Fruit fly (Drosophila melanogaster) whole organism, embryonic: ENCODE measurements around the gene Cyp4ac1.

Experiments used
- Adf1 ChIP-seq: fragments of 200-800 bp; sonication (Bioruptor generic); IDR thresholded peaks from 2 replicates; pipeline ENCODE4 v1.3.6; 2022; ENCODE audit warnings: missing biosample characterization, missing genetic modification characterization
- Blimp-1 ChIP-seq: fragments of 200-800 bp; sonication (Bioruptor generic); optimal IDR thresholded peaks from 3 replicates; lab custom pipeline; 2018; ENCODE audit warnings: missing biosample characterization, missing genetic modification characterization, mild to moderate bottlenecking, moderate library complexity, missing genetic modification reagents
- CG11504 ChIP-seq: fragments of 200-800 bp; sonication (Bioruptor generic); optimal IDR thresholded peaks from 3 replicates; lab custom pipeline; 2019; ENCODE audit warnings: missing biosample characterization, mild to moderate bottlenecking, missing genetic modification characterization, moderate library complexity
- CG15479 ChIP-seq: fragments of 200-800 bp; sonication (Bioruptor generic); optimal IDR thresholded peaks from 3 replicates; lab custom pipeline; 2019; ENCODE audit warnings: missing biosample characterization, mild to moderate bottlenecking, missing genetic modification characterization, moderate library complexity
- CG1647 ChIP-seq: fragments of 200-800 bp; sonication (Bioruptor generic); optimal IDR thresholded peaks from 3 replicates; lab custom pipeline; 2016; ENCODE audit warnings: missing biosample characterization, missing genetic modification characterization
- CG17802 ChIP-seq: fragments of 200-800 bp; sonication (Bioruptor generic); optimal IDR thresholded peaks from 2 replicates; lab custom pipeline; 2018; ENCODE audit warnings: missing biosample characterization, mild to moderate bottlenecking, missing genetic modification characterization, moderate library complexity
- CG1832 ChIP-seq: fragments of 200-800 bp; sonication (Bioruptor generic); optimal IDR thresholded peaks from 2 replicates; lab custom pipeline; 2017; ENCODE audit warnings: missing biosample characterization, mild to moderate bottlenecking, missing genetic modification characterization, inconsistent platforms
- CG18476 ChIP-seq: fragments of 200-800 bp; sonication (Bioruptor generic); optimal IDR thresholded peaks from 2 replicates; lab custom pipeline; 2016; ENCODE audit warnings: missing biosample characterization, mild to moderate bottlenecking, missing genetic modification characterization
- CG18599 ChIP-seq: fragments of 200-800 bp; sonication (Bioruptor generic); optimal IDR thresholded peaks from 3 replicates; lab custom pipeline; 2017; ENCODE audit warnings: missing biosample characterization, missing genetic modification characterization, mild to moderate bottlenecking, moderate library complexity, missing genetic modification reagents
- CG2875 ChIP-seq: fragments of 200-800 bp; sonication (Bioruptor generic); optimal IDR thresholded peaks from 2 replicates; lab custom pipeline; 2017; ENCODE audit warnings: missing biosample characterization, mild to moderate bottlenecking, missing genetic modification characterization, missing genetic modification reagents
- CG32772 ChIP-seq: fragments of 200-800 bp; sonication (Bioruptor generic); IDR thresholded peaks from 2 replicates; pipeline ENCODE4 v1.3.6; 2022; ENCODE audit warnings: missing biosample characterization, missing genetic modification characterization
- CG5180 ChIP-seq: fragments of 200-800 bp; sonication (Bioruptor generic); optimal IDR thresholded peaks from 3 replicates; lab custom pipeline; 2017; ENCODE audit warnings: missing biosample characterization, missing genetic modification characterization, mild to moderate bottlenecking, moderate library complexity, missing genetic modification reagents
- CG6689 ChIP-seq: fragments of 200-800 bp; sonication (Bioruptor generic); IDR thresholded peaks from 2 replicates; pipeline ENCODE4 v1.3.6; 2022; ENCODE audit warnings: missing biosample characterization, missing genetic modification characterization
- CG7987 ChIP-seq: fragments of 200-800 bp; sonication (Bioruptor generic); optimal IDR thresholded peaks from 2 replicates; lab custom pipeline; 2018; ENCODE audit warnings: missing biosample characterization, mild to moderate bottlenecking, missing genetic modification characterization, moderate library complexity
- CoRest ChIP-seq: fragments of 200-800 bp; sonication (Bioruptor generic); optimal IDR thresholded peaks from 3 replicates; lab custom pipeline; 2018; ENCODE audit warnings: missing biosample characterization, mild to moderate bottlenecking, missing genetic modification characterization, moderate library complexity
- Deaf1 ChIP-seq: fragments of 200-800 bp; optimal IDR thresholded peaks from 3 replicates; lab custom pipeline; 2019; ENCODE audit warnings: missing biosample characterization, mild to moderate bottlenecking, missing genetic modification characterization, moderate library complexity
- Drgx ChIP-seq: fragments of 200-800 bp; sonication (Bioruptor generic); IDR thresholded peaks from 2 replicates; pipeline ENCODE4 v1.3.6; 2022; ENCODE audit warnings: missing biosample characterization, missing genetic modification characterization
- H15 ChIP-seq: fragments of 200-800 bp; sonication (Bioruptor generic); IDR thresholded peaks from 3 replicates; pipeline ENCODE4 v1.3.6; 2022; ENCODE audit warnings: missing biosample characterization, missing genetic modification characterization
- HmgZ ChIP-seq: fragments of 200-800 bp; sonication (Bioruptor generic); optimal IDR thresholded peaks from 2 replicates; lab custom pipeline; 2018; ENCODE audit warnings: missing biosample characterization, mild to moderate bottlenecking, missing genetic modification characterization
- Med ChIP-seq: fragments of 200-800 bp; sonication (Bioruptor generic); peaks from one replicate; lab custom pipeline; 2016; ENCODE audit warnings: missing biosample characterization, missing genetic modification characterization, mild to moderate bottlenecking, inconsistent platforms, moderate library complexity
- Scr ChIP-seq: fragments of 200-800 bp; sonication (Bioruptor generic); IDR thresholded peaks from 2 replicates; pipeline ENCODE4 v1.3.6; 2022; ENCODE audit warnings: missing biosample characterization, missing genetic modification characterization; ENCODE audit not compliant: partially characterized antibody
- Side ChIP-seq: fragments of 200-800 bp; sonication (Bioruptor generic); optimal IDR thresholded peaks from 2 replicates; lab custom pipeline; 2016; ENCODE audit warnings: missing biosample characterization, missing genetic modification characterization
- Sry-δ ChIP-seq: fragments of 200-800 bp; sonication (Bioruptor generic); optimal IDR thresholded peaks from 2 replicates; lab custom pipeline; 2016; ENCODE audit warnings: missing biosample characterization, missing genetic modification characterization
- Stat92E ChIP-seq, 3 experiments: fragments of >200 bp in 2 of 3; fragments of 200-800 bp in 1 of 3; sonication (Bioruptor generic) in 1 of 3; optimal IDR thresholded peaks; 2 replicates each; lab custom pipeline; 2017 to 2019; ENCODE audit warnings: missing biosample characterization in 3 of 3, missing genetic modification characterization in 3 of 3, mild to moderate bottlenecking in 1 of 3, moderate library complexity in 1 of 3
- bbx ChIP-seq: fragments of 200-800 bp; sonication (Bioruptor generic); IDR thresholded peaks from 2 replicates; pipeline ENCODE4 v1.3.6; 2022; ENCODE audit warnings: missing biosample characterization, missing genetic modification characterization; ENCODE audit not compliant: partially characterized antibody
- cg ChIP-seq: fragments of 200-800 bp; sonication (Bioruptor generic); optimal IDR thresholded peaks from 3 replicates; lab custom pipeline; 2019; ENCODE audit warnings: missing biosample characterization, mild to moderate bottlenecking, missing genetic modification characterization, moderate library complexity
- chm ChIP-seq: fragments of 200-800 bp; sonication (Bioruptor generic); IDR thresholded peaks from 2 replicates; pipeline ENCODE4 v1.3.6; 2022; ENCODE audit warnings: missing biosample characterization, missing genetic modification characterization
- ci ChIP-seq: fragments of 200-800 bp; sonication (Bioruptor generic); IDR thresholded peaks from 3 replicates; pipeline ENCODE4 v1.3.6; 2022; ENCODE audit warnings: missing biosample characterization, missing genetic modification characterization
- corto ChIP-seq: fragments of 200-800 bp; sonication (Bioruptor generic); optimal IDR thresholded peaks from 2 replicates; lab custom pipeline; 2016; ENCODE audit warnings: missing biosample characterization, mild to moderate bottlenecking, missing genetic modification characterization, moderate library complexity
- crol ChIP-seq: fragments of 200-800 bp; sonication (Bioruptor generic); IDR thresholded peaks from 2 replicates; pipeline ENCODE4 v1.3.6; 2022; ENCODE audit warnings: missing biosample characterization, missing genetic modification characterization
- cwo ChIP-seq: fragments of 200-800 bp; sonication (Bioruptor generic); optimal IDR thresholded peaks from 3 replicates; lab custom pipeline; 2017; ENCODE audit warnings: missing biosample characterization, missing genetic modification characterization, mild to moderate bottlenecking, moderate library complexity, missing genetic modification reagents
- dm ChIP-seq: fragments of 200-800 bp; sonication (Bioruptor generic); optimal IDR thresholded peaks from 3 replicates; lab custom pipeline; 2016; ENCODE audit warnings: missing biosample characterization, missing genetic modification characterization
- grn ChIP-seq: fragments of 200-800 bp; sonication (Bioruptor generic); optimal IDR thresholded peaks from 3 replicates; lab custom pipeline; 2017; ENCODE audit warnings: missing biosample characterization, missing genetic modification characterization
- hth ChIP-seq: fragments of >200 bp; optimal IDR thresholded peaks from 2 replicates; lab custom pipeline; 2017; ENCODE audit warnings: inconsistent platforms
- kni ChIP-seq: fragments of 200-800 bp; sonication (Bioruptor generic); optimal IDR thresholded peaks from 3 replicates; lab custom pipeline; 2017; ENCODE audit warnings: mild to moderate bottlenecking, missing biosample characterization, missing genetic modification reagents, missing genetic modification characterization
- lbe ChIP-seq: fragments of 200-800 bp; sonication (Bioruptor generic); optimal IDR thresholded peaks from 2 replicates; lab custom pipeline; 2016; ENCODE audit warnings: missing biosample characterization, mild to moderate bottlenecking, missing genetic modification characterization
- nom ChIP-seq: fragments of 200-800 bp; sonication (Bioruptor generic); optimal IDR thresholded peaks from 2 replicates; lab custom pipeline; 2017; ENCODE audit warnings: missing biosample characterization, missing genetic modification characterization, mild to moderate bottlenecking, moderate library complexity, missing genetic modification reagents
- pb ChIP-seq: fragments of 200-800 bp; sonication (Bioruptor generic); optimal IDR thresholded peaks from 3 replicates; lab custom pipeline; 2016; ENCODE audit warnings: missing biosample characterization, missing genetic modification characterization
- pros ChIP-seq: fragments of 200-800 bp; sonication (Bioruptor generic); optimal IDR thresholded peaks from 3 replicates; lab custom pipeline; 2019; ENCODE audit warnings: missing biosample characterization, mild to moderate bottlenecking, missing genetic modification characterization, moderate library complexity
- sens ChIP-seq: fragments of 200-800 bp; sonication (Bioruptor generic); peaks from one replicate; lab custom pipeline; 2016; ENCODE audit warnings: missing biosample characterization, missing genetic modification characterization
- sens-2 ChIP-seq: fragments of 200-800 bp; sonication (Bioruptor generic); IDR thresholded peaks from 2 replicates; pipeline ENCODE4 v1.3.6; 2022; ENCODE audit warnings: missing biosample characterization, missing genetic modification characterization
- sna ChIP-seq: fragments of 200-800 bp; sonication (Bioruptor generic); IDR thresholded peaks from 2 replicates; pipeline ENCODE4 v1.3.6; 2022; ENCODE audit warnings: missing biosample characterization, missing genetic modification characterization; ENCODE audit not compliant: partially characterized antibody
- sob ChIP-seq: fragments of 200-800 bp; sonication (Bioruptor generic); IDR thresholded peaks from 2 replicates; pipeline ENCODE4 v1.3.6; 2022; ENCODE audit warnings: missing biosample characterization, missing genetic modification characterization
- tin ChIP-seq: fragments of 200-800 bp; sonication (Bioruptor generic); optimal IDR thresholded peaks from 3 replicates; lab custom pipeline; 2016; ENCODE audit warnings: missing biosample characterization, missing genetic modification characterization
- trem ChIP-seq: fragments of 200-800 bp; optimal IDR thresholded peaks from 3 replicates; lab custom pipeline; 2019; ENCODE audit warnings: missing biosample characterization, mild to moderate bottlenecking, missing genetic modification characterization, moderate library complexity
- unc-4 ChIP-seq: fragments of 200-800 bp; sonication (Bioruptor generic); IDR thresholded peaks from 2 replicates; pipeline ENCODE4 v1.3.6; 2022; ENCODE audit warnings: missing biosample characterization, missing genetic modification characterization; ENCODE audit not compliant: partially characterized antibody
- z ChIP-seq: fragments of 200-800 bp; sonication (Bioruptor generic); IDR thresholded peaks from 3 replicates; pipeline ENCODE4 v1.3.6; 2022; ENCODE audit warnings: missing biosample characterization, missing genetic modification characterization

Gene Cyp4ac1

dm6 chr2L:5305240-5305875, 41.6 kb downstream of the Cyp4ac1 start:
- TF ChIP-seq Scr (GFP tag; lab: Robert Waterston, UW) (0 out of 2 replicates have a peak, but pooled peaks have one; percentile 25), sob (GFP tag; lab: Robert Waterston, UW) (peak; percentile 19; the same call in 1 of the 2 replicates), kni (GFP tag; lab: Kevin White, UChicago) (peak; percentile 98), Adf1 (GFP tag; lab: Robert Waterston, UW) (peak; percentile 9; the same call in 1 of the 2 replicates), bbx (peak; percentile 46; the same call in 1 of the 2 replicates), lbe (GFP tag; lab: Kevin White, UChicago) (peak; percentile 69), grn (GFP tag; lab: Kevin White, UChicago) (peak; percentile 92), sens-2 (GFP tag; lab: Robert Waterston, UW) (peak; percentile 65; the same call in 1 of the 2 replicates), CG18599 (GFP tag; lab: Kevin White, UChicago) (peak; percentile 11), Blimp-1 (GFP tag; lab: Kevin White, UChicago) (peak; percentile 89), CG32772 (GFP tag; lab: Robert Waterston, UW) (no peak), CG5180 (GFP tag; lab: Kevin White, UChicago) (peak; percentile 100), Stat92E (GFP tag; optimal IDR thresholded peaks at IDR 0.05; lab: Kevin White, UChicago) (peak in 1 of 3 experiments; percentile 67), ci (GFP tag; lab: Robert Waterston, UW) (peak; percentile 58; the same call in 2 of the 3 replicates), sna (GFP tag; lab: Robert Waterston, UW) (0 out of 2 replicates have a peak, but pooled peaks have one; percentile 24), unc-4 (GFP tag; lab: Robert Waterston, UW) (no peak), CG1647 (GFP tag; lab: Kevin White, UChicago) (no peak), corto (GFP tag; lab: Kevin White, UChicago) (peak; percentile 87), HmgZ (tag; lab: Kevin White, UChicago) (peak; percentile 16), CG15479 (peak; percentile 48), z (GFP tag; lab: Robert Waterston, UW) (peak; percentile 59; the same call in 1 of the 3 replicates), chm (GFP tag; lab: Robert Waterston, UW) (peak; percentile 71; the same call in 1 of the 2 replicates), Sry-δ (no peak), Drgx (GFP tag; lab: Robert Waterston, UW) (peak; percentile 37; the same call in 1 of the 2 replicates), CG6689 (GFP tag; lab: Robert Waterston, UW) (0 out of 2 replicates have a peak, but pooled peaks have one; percentile 6), Deaf1 (peak; percentile 45), hth (no peak), pros (GFP tag; lab: Kevin White, UChicago) (peak; percentile 29), dm (GFP tag; lab: Kevin White, UChicago) (peak; percentile 29), CG2875 (GFP tag; lab: Kevin White, UChicago) (peak; percentile 1), nom (GFP tag; lab: Kevin White, UChicago) (peak; percentile 58), crol (GFP tag; lab: Robert Waterston, UW) (peak; percentile 89), CG11504 (tag; lab: Kevin White, UChicago) (peak; percentile 61), CG7987 (GFP tag; lab: Kevin White, UChicago) (peak; percentile 29), tin (no peak), CG1832 (GFP tag; lab: Kevin White, UChicago) (no peak), cwo (peak; percentile 79), sens (peak; percentile 82), pb (GFP tag; lab: Kevin White, UChicago) (no peak), Med (GFP tag; lab: Kevin White, UChicago) (peak; percentile 71), CG17802 (no peak), cg (GFP tag; lab: Kevin White, UChicago) (peak; percentile 78), CoRest (tag; lab: Kevin White, UChicago) (no peak), H15 (GFP tag; lab: Robert Waterston, UW) (no peak), trem (peak; percentile 19), Side (GFP tag; lab: Kevin White, UChicago) (peak; percentile 10), CG18476 (no peak)
